Fruit fly (Drosophila melanogaster) S2 (cell line): ENCODE data around the gene CG14551.

Experiments used
- CG8478 ChIP-seq: fragments of >200 bp; optimal IDR thresholded peaks from 2 replicates; lab custom pipeline; 2018
- CTCF ChIP-seq, 2 experiments: fragments of >200 bp; optimal IDR thresholded peaks; 2 replicates each; lab custom pipeline; 2018

dm6 chr3R:26039793-26040335 lies 22.9 kb downstream of the CG14551 start:
- no peak for TF ChIP-seq CG8478
- no peak for TF ChIP-seq CTCF (optimal IDR thresholded peaks at IDR 0.05; lab: Kevin White, UChicago)
